Fruit fly (Drosophila melanogaster) whole organism: ENCODE measurements around the gene rno.

Experiments used
- Dll ChIP-seq: fragments of >200 bp; optimal IDR thresholded peaks from 2 replicates; lab custom pipeline; 2017
- EcR ChIP-seq, 2 experiments: fragments of >200 bp; optimal IDR thresholded peaks; 2 replicates each; lab custom pipeline; 2017; ENCODE audit warnings: missing biosample characterization in 2 of 2, missing genetic modification characterization in 2 of 2, missing genetic modification reagents in 2 of 2
- pan ChIP-seq: fragments of >200 bp; optimal IDR thresholded peaks from 2 replicates; lab custom pipeline; 2017
- psq ChIP-seq: fragments of >200 bp; optimal IDR thresholded peaks from 2 replicates; lab custom pipeline; 2017

DNA sequence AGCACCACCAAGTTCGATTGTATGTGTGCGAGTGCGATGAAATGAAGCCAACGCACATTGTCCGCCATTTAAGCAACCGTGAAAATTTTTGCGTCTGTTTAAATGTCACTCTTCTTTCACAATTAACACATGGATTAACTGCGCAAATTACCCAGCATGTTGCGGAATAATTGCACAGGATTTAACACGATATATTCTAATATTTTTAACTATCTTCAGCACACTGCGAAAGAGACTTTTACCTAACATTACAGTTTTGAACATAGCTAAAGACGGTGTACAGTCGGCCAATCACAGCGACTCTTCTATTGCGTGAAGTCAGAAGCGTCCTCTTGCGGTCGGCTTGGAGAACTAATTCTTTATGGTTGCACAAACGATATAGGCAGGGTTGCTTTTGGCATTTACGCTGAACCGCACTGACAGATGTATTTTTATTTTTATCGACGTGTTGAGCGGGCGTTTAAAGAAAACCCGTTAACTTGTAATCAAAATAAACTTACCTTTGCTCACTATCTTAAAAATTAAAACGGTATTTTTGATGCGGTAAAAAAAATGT is 47.2 kb upstream of the rno start:
- no peak for TF ChIP-seq EcR (GFP tag; optimal IDR thresholded peaks at IDR 0.05; lab: Kevin White, UChicago)
- no peak for TF ChIP-seq Dll (lab: Kevin White, UChicago)
- TF ChIP-seq psq (lab: Kevin White, UChicago): no peak
- TF ChIP-seq pan (lab: Kevin White, UChicago): no peak
